Worm (Caenorhabditis elegans) whole organism, young adult: ENCODE data around the gene flp-9.

Experiments
- pha-4 ChIP-seq: fragments of 150-350 bp; sonication (generic microtip); optimal IDR thresholded peaks from 2 replicates; lab custom pipeline; 2014; ENCODE audit warnings: missing biosample characterization, missing genetic modification reagents, missing genetic modification characterization
- snpc-4 ChIP-seq, 5 experiments: fragments of 150-350 bp in 1 of 5; sonication (generic microtip) in 4 of 5; optimal IDR thresholded peaks; 2 replicates each; lab custom pipeline; 2014 to 2018; ENCODE audit warnings: missing genetic modification characterization in 5 of 5, missing biosample characterization in 3 of 5, antibody characterized with exemption in 2 of 5, mild to moderate bottlenecking in 2 of 5, missing compliant biosample characterization in 2 of 5, missing genotype in 2 of 5, moderate library complexity in 2 of 5, missing genetic modification reagents in 1 of 5

- TF ChIP-seq snpc-4 (GFP tag; optimal IDR thresholded peaks at IDR 0.05; lab: Kevin White, UChicago) (no peak), snpc-4 (tag; optimal IDR thresholded peaks at IDR 0.05; lab: Kevin White, UChicago) (no peak), pha-4 (no peak)
Observed at ce11 chrIV:12744713-12745112, 12.7 kb downstream of the flp-9 start, which contains the start of gene C36H8.1.
